Fruit fly (Drosophila melanogaster) whole organism, wandering third instar larva: ENCODE data around the gene CG3961.

Experiments used
- Abd-B ChIP-seq: fragments of >200 bp; optimal IDR thresholded peaks from 2 replicates; lab custom pipeline; 2017; ENCODE audit warnings: missing biosample characterization, missing genetic modification characterization
- CG32264 ChIP-seq: fragments of 200-800 bp; sonication (Bioruptor generic); optimal IDR thresholded peaks from 2 replicates; lab custom pipeline; 2016; ENCODE audit warnings: missing biosample characterization, missing genetic modification characterization
- CrebA ChIP-seq: fragments of 200-800 bp; sonication (Bioruptor generic); optimal IDR thresholded peaks from 2 replicates; lab custom pipeline; 2016; ENCODE audit warnings: missing biosample characterization, mild to moderate bottlenecking, missing genetic modification characterization, borderline replicate concordance
- Dif ChIP-seq: fragments of 200-275, 200-300 bp; sonication (Bioruptor generic); optimal IDR thresholded peaks from 2 replicates; lab custom pipeline; 2018; ENCODE audit warnings: missing biosample characterization, missing genetic modification characterization; ENCODE audit not compliant: partially characterized antibody
- GATAd ChIP-seq: sonication (Bioruptor generic); optimal IDR thresholded peaks from 2 replicates; lab custom pipeline; 2016; ENCODE audit warnings: missing biosample characterization, missing genetic modification characterization
- HLH106 ChIP-seq: fragments of 200-800 bp; optimal IDR thresholded peaks from 3 replicates; lab custom pipeline; 2019; ENCODE audit warnings: missing biosample characterization, mild to moderate bottlenecking, missing genetic modification characterization, moderate library complexity
- Hnf4 ChIP-seq: fragments of 200-800 bp; sonication (Bioruptor generic); optimal IDR thresholded peaks from 2 replicates; lab custom pipeline; 2016; ENCODE audit warnings: missing biosample characterization, mild to moderate bottlenecking, missing genetic modification characterization
- Hr78 ChIP-seq: fragments of >200 bp; optimal IDR thresholded peaks from 2 replicates; lab custom pipeline; 2017; ENCODE audit warnings: missing biosample characterization, missing genetic modification characterization
- Hr83 ChIP-seq: fragments of 200-300 bp; sonication (Bioruptor generic); optimal IDR thresholded peaks from 2 replicates; lab custom pipeline; 2016; ENCODE audit warnings: missing biosample characterization, mild to moderate bottlenecking, missing genetic modification characterization, moderate library complexity; ENCODE audit not compliant: poor library complexity, severe bottlenecking
- Jra ChIP-seq: sonication (Bioruptor generic); optimal IDR thresholded peaks from 2 replicates; lab custom pipeline; 2016; ENCODE audit warnings: missing biosample characterization, missing genetic modification characterization
- Mio ChIP-seq: sonication (Bioruptor generic); optimal IDR thresholded peaks from 2 replicates; lab custom pipeline; 2016; ENCODE audit warnings: missing biosample characterization, missing genetic modification characterization
- Myc ChIP-seq: fragments of >200 bp; optimal IDR thresholded peaks from 2 replicates; lab custom pipeline; 2017
- N ChIP-seq: fragments of >200 bp; optimal IDR thresholded peaks from 2 replicates; lab custom pipeline; 2018; ENCODE audit warnings: missing biosample characterization, missing external identifiers, missing genetic modification characterization
- OdsH ChIP-seq: fragments of 200-800 bp; sonication (Bioruptor generic); optimal IDR thresholded peaks from 2 replicates; lab custom pipeline; 2016; ENCODE audit warnings: missing biosample characterization, mild to moderate bottlenecking, missing genetic modification characterization
- Rel ChIP-seq, 2 experiments: fragments of 200-800 bp; sonication (Bioruptor generic) in 1 of 2; optimal IDR thresholded peaks; 2 replicates in 1 of 2; 3 replicates in 1 of 2; lab custom pipeline; 2016 to 2019; ENCODE audit warnings: mild to moderate bottlenecking in 2 of 2, missing biosample characterization in 2 of 2, missing genetic modification characterization in 2 of 2, moderate library complexity in 1 of 2
- Sp1 ChIP-seq: fragments of 200-800 bp; sonication (Bioruptor generic); optimal IDR thresholded peaks from 3 replicates; lab custom pipeline; 2019; ENCODE audit warnings: missing biosample characterization, mild to moderate bottlenecking, missing genetic modification characterization, moderate library complexity
- Vsx2 ChIP-seq: fragments of 200-300, 225-300 bp; sonication (Bioruptor generic); optimal IDR thresholded peaks from 2 replicates; lab custom pipeline; 2018; ENCODE audit warnings: missing biosample characterization, missing genetic modification characterization; ENCODE audit not compliant: partially characterized antibody
- br ChIP-seq: fragments of 200-800 bp; sonication (Bioruptor generic); optimal IDR thresholded peaks from 2 replicates; lab custom pipeline; 2016; ENCODE audit warnings: missing biosample characterization, missing genetic modification characterization
- brk ChIP-seq: fragments of 200-800 bp; sonication (Bioruptor generic); optimal IDR thresholded peaks from 2 replicates; lab custom pipeline; 2016; ENCODE audit warnings: missing biosample characterization, mild to moderate bottlenecking, missing genetic modification characterization
- dmrt93B ChIP-seq: fragments of 200-800 bp; sonication (Bioruptor generic); optimal IDR thresholded peaks from 2 replicates; lab custom pipeline; 2018; ENCODE audit warnings: missing biosample characterization, mild to moderate bottlenecking, missing genetic modification characterization
- dsf ChIP-seq: sonication (Bioruptor generic); optimal IDR thresholded peaks from 2 replicates; lab custom pipeline; 2016; ENCODE audit warnings: missing biosample characterization, missing genetic modification characterization, borderline replicate concordance
- ey ChIP-seq: fragments of 200-800 bp; sonication (Bioruptor generic); optimal IDR thresholded peaks from 2 replicates; lab custom pipeline; 2016; ENCODE audit warnings: missing biosample characterization, missing genetic modification characterization
- foxo ChIP-seq, 2 experiments: fragments of 200-800 bp; sonication (Bioruptor generic); optimal IDR thresholded peaks; 2 replicates in 1 of 2; 3 replicates in 1 of 2; lab custom pipeline; 2016 to 2017; ENCODE audit warnings: missing biosample characterization in 2 of 2, missing genetic modification characterization in 2 of 2
- fru ChIP-seq: fragments of 200-800 bp; sonication (Bioruptor generic); optimal IDR thresholded peaks from 3 replicates; lab custom pipeline; 2016; ENCODE audit warnings: missing biosample characterization, mild to moderate bottlenecking, missing genetic modification characterization
- h ChIP-seq: fragments of 200-800 bp; sonication (Bioruptor generic); optimal IDR thresholded peaks from 3 replicates; lab custom pipeline; 2016; ENCODE audit warnings: missing biosample characterization, mild to moderate bottlenecking, missing genetic modification characterization
- jim ChIP-seq: fragments of 175-275, 200-325 bp; sonication (Bioruptor generic); optimal IDR thresholded peaks from 2 replicates; lab custom pipeline; 2016; ENCODE audit warnings: missing biosample characterization, mild to moderate bottlenecking, missing genetic modification characterization
- lola ChIP-seq: fragments of >200 bp; optimal IDR thresholded peaks from 2 replicates; lab custom pipeline; 2017; ENCODE audit warnings: missing biosample characterization, missing genetic modification characterization
- pan ChIP-seq: fragments of >200 bp; optimal IDR thresholded peaks from 2 replicates; lab custom pipeline; 2017
- psq ChIP-seq: fragments of 200-800 bp; sonication (Bioruptor generic); optimal IDR thresholded peaks from 3 replicates; lab custom pipeline; 2017; ENCODE audit warnings: missing biosample characterization, mild to moderate bottlenecking, missing genetic modification characterization, moderate library complexity
- rgr ChIP-seq: fragments of 200-800 bp; sonication (Bioruptor generic); optimal IDR thresholded peaks from 3 replicates; lab custom pipeline; 2016; ENCODE audit warnings: missing biosample characterization, mild to moderate bottlenecking, missing genetic modification characterization
- sage ChIP-seq: fragments of 200-800 bp; sonication (Bioruptor generic); optimal IDR thresholded peaks from 2 replicates; lab custom pipeline; 2016; ENCODE audit warnings: missing biosample characterization, mild to moderate bottlenecking, missing genetic modification characterization
- tai ChIP-seq: sonication (Bioruptor generic); optimal IDR thresholded peaks from 2 replicates; lab custom pipeline; 2016; ENCODE audit warnings: missing biosample characterization, missing genetic modification characterization
- usp ChIP-seq: fragments of >200 bp; optimal IDR thresholded peaks from 2 replicates; lab custom pipeline; 2017; ENCODE audit warnings: missing biosample characterization, missing genetic modification characterization
- woc ChIP-seq: sonication (Bioruptor generic); optimal IDR thresholded peaks from 2 replicates; lab custom pipeline; 2016; ENCODE audit warnings: missing biosample characterization, mild to moderate bottlenecking, missing genetic modification characterization

CG3961 gene

DNA sequence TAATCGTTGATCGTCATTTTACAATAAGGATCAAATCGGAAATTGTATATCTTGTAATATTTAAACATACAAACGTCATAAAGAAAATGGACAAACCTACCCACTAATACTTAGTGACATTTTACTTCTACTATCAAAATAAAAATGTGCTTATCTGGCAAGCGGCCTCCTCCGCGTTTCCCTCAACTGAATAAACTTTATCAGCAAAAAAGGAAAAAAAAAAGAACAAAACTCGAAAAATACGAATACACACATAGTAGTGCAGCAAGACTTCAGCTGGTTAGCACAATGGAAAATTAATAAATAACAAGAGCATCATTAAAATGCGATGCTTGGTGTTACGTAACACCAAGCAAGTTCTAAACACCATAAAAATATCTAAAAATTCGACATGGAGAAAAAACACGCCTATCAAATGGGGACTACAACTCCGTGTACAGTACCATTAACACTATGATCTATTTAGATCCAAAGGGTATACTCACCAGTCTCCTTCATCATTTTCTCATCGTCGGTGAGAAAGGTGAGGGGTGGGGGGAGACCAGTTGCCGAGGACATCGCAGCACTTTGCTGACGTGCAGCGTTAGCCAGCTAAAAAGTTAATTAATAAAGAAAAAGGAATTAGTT is 7.3 kb upstream of the CG3961 start:
- TF ChIP-seq foxo (GFP tag; optimal IDR thresholded peaks at IDR 0.05; lab: Kevin White, UChicago): no peak
- peak; percentile 65 for TF ChIP-seq jim (GFP tag; lab: Kevin White, UChicago)
- no peak for TF ChIP-seq HLH106 (tag; lab: Kevin White, UChicago)

DNA sequence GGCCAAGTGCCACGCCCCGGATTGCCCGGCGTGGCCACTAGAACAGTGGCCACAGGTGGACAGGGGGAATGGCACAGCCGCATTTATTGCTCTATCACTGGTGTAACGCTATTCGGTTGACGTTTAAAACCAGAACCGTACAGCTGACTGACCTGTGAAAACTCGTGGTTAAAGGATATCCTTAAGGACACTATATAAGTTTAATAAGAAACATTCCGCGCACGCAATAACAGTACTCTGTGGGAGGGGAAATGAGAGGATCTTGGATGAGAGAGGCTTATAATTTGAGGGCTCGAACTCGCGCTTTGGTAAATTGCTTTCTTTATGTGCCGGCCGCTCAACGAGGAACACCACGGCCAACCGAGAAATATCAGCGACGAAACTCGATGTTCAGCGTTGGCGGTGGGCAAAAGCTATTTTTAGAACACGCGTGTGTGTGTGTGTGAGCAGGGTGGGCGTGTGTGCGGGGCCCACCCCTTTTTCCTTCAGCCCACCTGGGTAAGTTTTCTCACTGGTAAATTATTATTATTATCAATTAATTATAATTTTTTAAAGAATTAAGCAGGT is 6.1 kb upstream of the CG3961 start:
- TF ChIP-seq dsf (GFP tag; lab: Kevin White, UChicago): no peak
- peak; percentile 41 for TF ChIP-seq Sp1 (GFP tag; lab: Kevin White, UChicago)
- TF ChIP-seq N (GFP tag; lab: Kevin White, UChicago): no peak
- TF ChIP-seq br (GFP tag; lab: Kevin White, UChicago): peak; percentile 12
- TF ChIP-seq, all 38 proteins: peak for 2

DNA sequence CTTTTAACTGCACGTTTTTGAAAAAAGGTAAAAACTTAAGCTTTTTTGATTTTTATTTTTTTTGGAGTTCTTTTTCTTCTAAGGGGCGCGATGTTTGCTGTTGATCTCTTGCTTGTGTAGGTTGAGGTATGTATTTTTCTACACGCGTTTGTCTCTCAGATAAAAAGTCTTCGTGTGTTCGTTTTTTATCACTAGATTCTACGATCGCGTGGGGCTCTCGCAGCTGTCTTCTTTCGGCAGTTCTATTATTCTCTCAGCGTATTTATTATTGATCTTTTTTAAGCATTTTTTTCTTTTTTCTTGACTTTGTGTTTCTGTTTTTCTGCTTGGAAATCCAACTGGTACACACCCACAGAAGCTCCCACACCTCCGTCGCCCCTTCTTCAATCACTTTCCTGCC is 4.8 kb upstream of the CG3961 start:
- TF ChIP-seq usp (no peak), Abd-B (no peak), sage (GFP tag; lab: Kevin White, UChicago) (peak; percentile 26), tai (GFP tag; lab: Kevin White, UChicago) (no peak), Dif (GFP tag; lab: Kevin White, UChicago) (no peak), Rel (GFP tag; optimal IDR thresholded peaks at IDR 0.05; lab: Kevin White, UChicago) (peak; percentile 13), Rel (tag; optimal IDR thresholded peaks at IDR 0.05; lab: Kevin White, UChicago) (no peak), CG32264 (GFP tag; lab: Kevin White, UChicago) (no peak), ey (GFP tag; lab: Kevin White, UChicago) (no peak), Vsx2 (GFP tag; lab: Kevin White, UChicago) (no peak), Hr78 (no peak), OdsH (GFP tag; lab: Kevin White, UChicago) (no peak), Sp1 (GFP tag; lab: Kevin White, UChicago) (peak; percentile 44), CrebA (GFP tag; lab: Kevin White, UChicago) (peak; percentile 36), h (GFP tag; lab: Kevin White, UChicago) (peak; percentile 15), psq (no peak), woc (no peak), dsf (GFP tag; lab: Kevin White, UChicago) (no peak), dmrt93B (GFP tag; lab: Kevin White, UChicago) (no peak), Mio (GFP tag; lab: Kevin White, UChicago) (no peak), pan (no peak), brk (peak; percentile 43)

DNA sequence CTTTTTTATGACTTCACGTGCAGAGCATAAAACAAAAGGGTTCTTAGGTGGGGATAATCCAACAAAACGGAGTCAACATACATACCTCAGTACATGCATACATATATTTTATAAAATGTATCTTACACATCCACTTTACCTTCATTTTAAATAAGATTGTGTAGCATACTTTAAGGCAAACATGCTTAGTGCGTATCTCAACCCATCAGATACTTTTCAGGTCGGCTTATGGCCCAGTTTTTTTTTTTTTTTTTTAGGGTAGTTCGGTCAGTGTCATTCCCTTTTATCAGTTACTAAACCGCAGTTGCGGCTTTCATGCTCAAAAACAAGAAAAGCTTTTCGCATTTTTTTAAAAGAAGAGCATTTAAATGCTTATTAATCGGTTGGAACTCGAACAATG is 1.7 kb upstream of the CG3961 start, which contains the start of gene NijB:
NijB (plus strand) TSS at position 398 of the 400 bp plus-strand sequence.
- TF ChIP-seq tai (GFP tag; lab: Kevin White, UChicago): peak; percentile 27
- TF ChIP-seq Jra: no peak
- peak; percentile 5 for TF ChIP-seq sage (GFP tag; lab: Kevin White, UChicago)
- TF ChIP-seq jim (GFP tag; lab: Kevin White, UChicago): peak; percentile 19
- no peak for TF ChIP-seq GATAd (GFP tag; lab: Kevin White, UChicago)
- peak; percentile 69 for TF ChIP-seq Myc (lab: Kevin White, UChicago)
- peak; percentile 6 for TF ChIP-seq Dif (GFP tag; lab: Kevin White, UChicago)
- TF ChIP-seq woc: no peak
- TF ChIP-seq Rel (GFP tag; optimal IDR thresholded peaks at IDR 0.05; lab: Kevin White, UChicago): no peak
- peak; percentile 69 for TF ChIP-seq Rel (tag; optimal IDR thresholded peaks at IDR 0.05; lab: Kevin White, UChicago)

DNA sequence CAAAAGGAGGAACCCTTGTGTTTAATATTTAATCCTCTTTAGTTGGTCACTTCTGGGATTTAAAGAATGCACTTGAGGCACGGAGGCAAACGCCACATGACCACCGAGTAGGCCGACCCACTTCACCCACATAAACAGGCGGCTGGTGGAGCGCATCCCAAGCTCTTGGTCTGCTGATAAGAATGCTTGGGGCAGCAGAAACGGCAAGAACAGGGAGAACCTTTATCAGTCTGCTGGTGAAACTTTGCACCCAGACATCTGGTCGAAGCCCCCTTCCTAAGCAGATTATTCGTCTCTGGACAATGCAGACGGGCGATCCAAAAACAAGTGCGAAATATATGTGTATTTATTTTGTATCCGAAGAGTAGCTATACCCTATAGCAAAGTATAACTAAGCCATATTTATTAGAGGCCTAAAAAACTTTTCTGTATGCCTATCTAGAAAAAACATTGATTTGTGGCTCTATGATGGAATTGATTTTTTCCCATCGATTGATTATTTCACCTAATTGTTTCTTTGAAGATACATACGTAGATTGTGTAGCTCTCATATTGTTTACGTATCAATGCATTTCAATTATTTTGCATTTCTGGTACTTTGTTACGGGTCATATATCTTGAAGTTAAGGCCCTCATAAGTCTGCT is 939 bp downstream of the CG3961 start:
- no peak for TF ChIP-seq dmrt93B (GFP tag; lab: Kevin White, UChicago)
- TF ChIP-seq h (GFP tag; lab: Kevin White, UChicago): peak; percentile 8
- no peak for TF ChIP-seq Rel (GFP tag; optimal IDR thresholded peaks at IDR 0.05; lab: Kevin White, UChicago)
- TF ChIP-seq Rel (tag; optimal IDR thresholded peaks at IDR 0.05; lab: Kevin White, UChicago): peak; percentile 35
- TF ChIP-seq Hnf4 (GFP tag; lab: Kevin White, UChicago): peak; percentile 30
- no peak for TF ChIP-seq N (GFP tag; lab: Kevin White, UChicago)
- peak; percentile 20 for TF ChIP-seq rgr (GFP tag; lab: Kevin White, UChicago)
- no peak for TF ChIP-seq brk
- TF ChIP-seq Hr83: no peak
- TF ChIP-seq lola (GFP tag; lab: Kevin White, UChicago): no peak
- TF ChIP-seq tai (GFP tag; lab: Kevin White, UChicago): no peak
- TF ChIP-seq dsf (GFP tag; lab: Kevin White, UChicago): no peak
- TF ChIP-seq fru (GFP tag; lab: Kevin White, UChicago): peak; percentile 41
- TF ChIP-seq GATAd (GFP tag; lab: Kevin White, UChicago): no peak
- TF ChIP-seq Dif (GFP tag; lab: Kevin White, UChicago): peak; percentile 0
- TF ChIP-seq foxo (GFP tag; optimal IDR thresholded peaks at IDR 0.05; lab: Kevin White, UChicago): peak in 1 of 2 experiments; percentile 33
- TF ChIP-seq Jra: no peak
- no peak for TF ChIP-seq Sp1 (GFP tag; lab: Kevin White, UChicago)
